Worm (Caenorhabditis elegans) whole organism, L1 larva: Measurements from ENCODE around the gene pph-5.

Experiments
- F16B12.6 ChIP-seq: fragments of 150-350 bp; optimal IDR thresholded peaks from 2 replicates; lab custom pipeline; 2014; ENCODE audit warnings: missing biosample characterization, missing genetic modification characterization
- Y116A8C.19 ChIP-seq: sonication (generic microtip); optimal IDR thresholded peaks from 2 replicates; lab custom pipeline; 2016; ENCODE audit warnings: missing compliant biosample characterization, missing genetic modification characterization, borderline replicate concordance
- alr-1 ChIP-seq: fragments of 200-800 bp; sonication (Bioruptor generic); optimal IDR thresholded peaks from 2 replicates; lab custom pipeline; 2018; ENCODE audit warnings: borderline replicate concordance, mild to moderate bottlenecking, missing genetic modification characterization, missing compliant biosample characterization
- aly-2 ChIP-seq: fragments of 150-350 bp; optimal IDR thresholded peaks from 2 replicates; lab custom pipeline; 2014; ENCODE audit warnings: missing biosample characterization, missing genetic modification characterization
- ama-1 ChIP-seq: fragments of 150-350 bp; optimal IDR thresholded peaks from 2 replicates; lab custom pipeline; 2014
- ceh-82 ChIP-seq, 3 experiments: fragments of 150-350 bp in 1 of 3; sonication (generic microtip) in 2 of 3; optimal IDR thresholded peaks; 2 replicates each; lab custom pipeline; 2014 to 2017; ENCODE audit warnings: missing biosample characterization in 3 of 3, missing genetic modification characterization in 3 of 3
- ces-1 ChIP-seq: fragments of 150-350 bp; optimal IDR thresholded peaks from 2 replicates; lab custom pipeline; 2014; ENCODE audit warnings: missing biosample characterization, missing genetic modification reagents, missing genetic modification characterization
- dsc-1 ChIP-seq: sonication (generic microtip); optimal IDR thresholded peaks from 2 replicates; lab custom pipeline; 2016; ENCODE audit warnings: mild to moderate bottlenecking, missing genetic modification characterization, missing compliant biosample characterization
- efl-1 ChIP-seq, 4 experiments: fragments of 150-350 bp; optimal IDR thresholded peaks in 3 of 4; peaks in 1 of 4; 1 replicate in 1 of 4; 2 replicates in 3 of 4; lab custom pipeline; 2014; ENCODE audit warnings: missing biosample characterization in 2 of 4, missing genetic modification characterization in 2 of 4, missing genetic modification reagents in 2 of 4
- egl-13 ChIP-seq: sonication (generic microtip); optimal IDR thresholded peaks from 2 replicates; lab custom pipeline; 2016; ENCODE audit warnings: missing genotype, missing genetic modification reagents, missing genetic modification characterization, missing compliant biosample characterization
- egl-27 ChIP-seq, 2 experiments: fragments of 150-350 bp in 1 of 2; sonication (generic microtip); optimal IDR thresholded peaks; 3 replicates each; lab custom pipeline; 2017 to 2018; ENCODE audit warnings: missing biosample characterization in 2 of 2, missing genetic modification characterization in 2 of 2, missing genetic modification reagents in 2 of 2
- elt-3 ChIP-seq, 6 experiments: fragments of 150-350 bp in 1 of 6; sonication (generic microtip); optimal IDR thresholded peaks; 2 replicates each; lab custom pipeline; 2017 to 2018; ENCODE audit warnings: missing biosample characterization in 6 of 6, missing genetic modification characterization in 6 of 6, inconsistent platforms in 1 of 6
- ets-5 ChIP-seq: fragments of 200-800 bp; sonication (Bioruptor generic); IDR thresholded peaks from 2 replicates; pipeline ENCODE4 v1.3.6; 2022; ENCODE audit warnings: missing genetic modification characterization, missing compliant biosample characterization
- fkh-10 ChIP-seq: sonication (generic microtip); optimal IDR thresholded peaks from 2 replicates; lab custom pipeline; 2017; ENCODE audit warnings: missing biosample characterization, missing genetic modification reagents, missing genetic modification characterization
- fkh-8 ChIP-seq: sonication (generic microtip); optimal IDR thresholded peaks from 2 replicates; lab custom pipeline; 2016; ENCODE audit warnings: mild to moderate bottlenecking, missing genetic modification characterization, missing compliant biosample characterization
- fos-1 ChIP-seq: fragments of 150-350 bp; optimal IDR thresholded peaks from 2 replicates; lab custom pipeline; 2014; ENCODE audit warnings: missing biosample characterization, missing genetic modification characterization
- hlh-17 ChIP-seq: fragments of 200-800 bp; sonication (Bioruptor generic); optimal IDR thresholded peaks from 2 replicates; lab custom pipeline; 2018; ENCODE audit warnings: missing genetic modification characterization, mild to moderate bottlenecking, missing compliant biosample characterization, moderate library complexity, borderline replicate concordance
- hlh-4 ChIP-seq: sonication (generic microtip); optimal IDR thresholded peaks from 2 replicates; lab custom pipeline; 2016; ENCODE audit warnings: mild to moderate bottlenecking, missing genetic modification characterization, missing compliant biosample characterization
- hpl-2 ChIP-seq: fragments of 150-350 bp; optimal IDR thresholded peaks from 2 replicates; lab custom pipeline; 2014; ENCODE audit warnings: missing biosample characterization, missing genetic modification reagents, missing genetic modification characterization
- irx-1 ChIP-seq: sonication (generic microtip); optimal IDR thresholded peaks from 2 replicates; lab custom pipeline; 2016; ENCODE audit warnings: missing genetic modification characterization, missing compliant biosample characterization
- isw-1 ChIP-seq: fragments of 200-800 bp; sonication (Bioruptor generic); IDR thresholded peaks from 2 replicates; pipeline ENCODE4 v1.3.6; 2022; ENCODE audit warnings: missing genetic modification characterization, missing compliant biosample characterization
- lin-14 ChIP-seq: fragments of 200-800 bp; sonication (Bioruptor generic); optimal IDR thresholded peaks from 2 replicates; lab custom pipeline; 2018; ENCODE audit warnings: mild to moderate bottlenecking, missing genetic modification characterization, moderate library complexity, missing compliant biosample characterization
- lin-39 ChIP-seq: fragments of 150-350 bp; optimal IDR thresholded peaks from 2 replicates; lab custom pipeline; 2014; ENCODE audit warnings: missing biosample characterization, missing genetic modification reagents, missing genetic modification characterization
- lsy-2 ChIP-seq, 2 experiments: fragments of 150-350 bp; optimal IDR thresholded peaks; 2 replicates each; lab custom pipeline; 2014; ENCODE audit warnings: missing biosample characterization in 2 of 2, missing genetic modification characterization in 2 of 2
- mab-9 ChIP-seq: fragments of 200-800 bp; sonication (Bioruptor generic); IDR thresholded peaks from 2 replicates; pipeline ENCODE4 v1.3.6; 2022; ENCODE audit warnings: missing genetic modification reagents, missing genetic modification characterization, missing compliant biosample characterization
- mep-1 ChIP-seq: fragments of 150-350 bp; optimal IDR thresholded peaks from 2 replicates; lab custom pipeline; 2014; ENCODE audit warnings: missing biosample characterization, missing genetic modification characterization
- nhr-12 ChIP-seq: sonication (generic microtip); optimal IDR thresholded peaks from 2 replicates; lab custom pipeline; 2017; ENCODE audit warnings: missing biosample characterization, missing genetic modification characterization
- nhr-19 ChIP-seq: fragments of 200-800 bp; sonication (Bioruptor generic); conservative IDR thresholded peaks from 2 replicates; pipeline ENCODE4 v1.3.6; 2022; ENCODE audit warnings: missing genetic modification characterization, missing compliant biosample characterization
- nhr-20 ChIP-seq: sonication (generic microtip); optimal IDR thresholded peaks from 2 replicates; lab custom pipeline; 2016; ENCODE audit warnings: mild to moderate bottlenecking, missing genetic modification characterization, missing compliant biosample characterization
- nhr-237 ChIP-seq: fragments of 150-350 bp; optimal IDR thresholded peaks from 2 replicates; lab custom pipeline; 2014; ENCODE audit warnings: missing biosample characterization, missing genetic modification characterization
- nhr-28 ChIP-seq: fragments of 150-350 bp; optimal IDR thresholded peaks from 2 replicates; lab custom pipeline; 2014; ENCODE audit warnings: missing biosample characterization, missing genetic modification characterization
- nhr-71 ChIP-seq: sonication (generic microtip); optimal IDR thresholded peaks from 2 replicates; lab custom pipeline; 2016; ENCODE audit warnings: mild to moderate bottlenecking, missing genetic modification characterization, moderate library complexity, missing compliant biosample characterization
- nhr-76 ChIP-seq: sonication (generic microtip); optimal IDR thresholded peaks from 2 replicates; lab custom pipeline; 2017; ENCODE audit warnings: missing biosample characterization, missing genetic modification characterization
- pag-3 ChIP-seq: sonication (generic microtip); optimal IDR thresholded peaks from 2 replicates; lab custom pipeline; 2017; ENCODE audit warnings: missing genetic modification characterization, mild to moderate bottlenecking, missing compliant biosample characterization, antibody characterized with exemption, borderline replicate concordance; ENCODE audit not compliant: insufficient read depth
- skn-1 ChIP-seq: fragments of 150-350 bp; optimal IDR thresholded peaks from 2 replicates; lab custom pipeline; 2014; ENCODE audit warnings: missing biosample characterization, missing genetic modification characterization
- snu-23 ChIP-seq: sonication (generic microtip); optimal IDR thresholded peaks from 2 replicates; lab custom pipeline; 2016; ENCODE audit warnings: missing genetic modification characterization, missing compliant biosample characterization
- sox-4 ChIP-seq: sonication (generic microtip); optimal IDR thresholded peaks from 2 replicates; lab custom pipeline; 2016; ENCODE audit warnings: missing genetic modification characterization, missing compliant biosample characterization
- sptf-1 ChIP-seq: fragments of 150-350 bp; optimal IDR thresholded peaks from 2 replicates; lab custom pipeline; 2014; ENCODE audit warnings: missing biosample characterization, missing genetic modification characterization
- sup-37 ChIP-seq: fragments of 200-800 bp; sonication (Bioruptor generic); optimal IDR thresholded peaks from 2 replicates; lab custom pipeline; 2018; ENCODE audit warnings: mild to moderate bottlenecking, missing genetic modification characterization, missing compliant biosample characterization
- swsn-7 ChIP-seq: sonication (generic microtip); optimal IDR thresholded peaks from 2 replicates; lab custom pipeline; 2016; ENCODE audit warnings: missing genetic modification characterization, missing compliant biosample characterization
- tbx-2 ChIP-seq: sonication (generic microtip); optimal IDR thresholded peaks from 2 replicates; lab custom pipeline; 2016; ENCODE audit warnings: missing genetic modification characterization, missing compliant biosample characterization
- tlp-1 ChIP-seq: fragments of 150-350 bp; optimal IDR thresholded peaks from 2 replicates; lab custom pipeline; 2014; ENCODE audit warnings: missing biosample characterization, missing genetic modification characterization
- unc-130 ChIP-seq: fragments of 150-350 bp; optimal IDR thresholded peaks from 2 replicates; lab custom pipeline; 2017; ENCODE audit warnings: missing biosample characterization, missing genetic modification characterization, inconsistent platforms
- unc-62 ChIP-seq: fragments of 150-350 bp; optimal IDR thresholded peaks from 2 replicates; lab custom pipeline; 2014; ENCODE audit warnings: missing biosample characterization, missing genetic modification reagents, missing genetic modification characterization
- zip-4 ChIP-seq: fragments of 200-800 bp; sonication (Bioruptor generic); optimal IDR thresholded peaks from 2 replicates; lab custom pipeline; 2018; ENCODE audit warnings: mild to moderate bottlenecking, missing genetic modification characterization, moderate library complexity, missing compliant biosample characterization

pph-5 gene

DNA sequence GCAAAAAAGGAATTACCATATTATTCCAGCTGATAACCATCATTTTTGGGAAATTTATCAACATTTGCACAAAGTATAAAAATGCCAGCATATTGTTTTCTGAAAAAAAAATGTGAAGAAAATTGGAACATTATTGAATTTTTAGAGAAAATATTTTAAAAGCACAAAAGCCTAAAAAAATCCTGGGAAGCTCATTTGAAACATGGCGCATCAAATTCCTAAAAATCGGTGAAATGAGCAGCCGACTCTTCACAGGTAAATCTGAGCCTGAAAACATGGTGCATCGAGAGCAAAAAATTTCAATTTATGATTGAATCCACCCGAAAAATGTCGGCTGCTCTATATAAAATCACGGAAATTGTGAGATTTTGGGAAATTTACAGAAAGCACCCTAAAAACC is 41.3 kb upstream of the pph-5 start, which contains the start of gene Y39B6A.7:
Gene Y39B6A.7 (minus strand): TSS at position 101 of the 400 bp plus-strand sequence.
- no peak for TF ChIP-seq swsn-7 (tag; lab: Kevin White, UChicago)
- TF ChIP-seq sptf-1 (tag; lab: Kevin White, UChicago), result no peak
- no peak for TF ChIP-seq tbx-2
- no peak for TF ChIP-seq unc-62 (GFP tag; lab: Kevin White, UChicago)
- no peak for TF ChIP-seq lin-39 (tag; lab: Kevin White, UChicago)
- no peak for TF ChIP-seq dsc-1 (tag; lab: Kevin White, UChicago)
- no peak for TF ChIP-seq nhr-71 (tag; lab: Kevin White, UChicago)
- no peak for TF ChIP-seq isw-1 (GFP tag; lab: Robert Waterston, UW)
- TF ChIP-seq sox-4, result no peak
- TF ChIP-seq nhr-237, result no peak
- no peak for TF ChIP-seq egl-27 (tag; optimal IDR thresholded peaks at IDR 0.05; lab: Kevin White, UChicago)

DNA sequence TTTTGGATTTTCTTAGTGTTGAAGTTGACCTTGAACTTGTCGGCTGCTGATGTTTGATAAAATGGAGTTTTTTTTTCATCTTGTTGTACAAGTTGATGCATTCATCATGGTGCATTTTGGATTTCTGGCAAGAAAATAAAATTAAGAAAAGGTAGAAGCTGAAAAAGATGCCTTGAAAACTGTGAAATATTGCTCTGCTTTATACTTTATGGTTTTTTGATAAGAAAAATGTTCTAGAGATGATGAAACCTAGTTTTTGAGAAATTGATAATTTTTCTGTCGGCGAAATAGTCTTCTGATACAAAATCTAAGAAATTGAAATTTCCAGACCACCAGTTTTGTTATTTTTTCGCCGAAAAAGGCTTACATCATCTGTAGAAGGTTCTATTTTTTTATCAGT is 38.0 kb upstream of the pph-5 start, which contains the start of gene Y39B6A.69:
Gene Y39B6A.69 (minus strand): TSS at position 101 of the 400 bp plus-strand sequence.
- no peak for TF ChIP-seq egl-13 (tag; lab: Kevin White, UChicago)
- TF ChIP-seq F16B12.6, result no peak
- no peak for TF ChIP-seq tbx-2
- TF ChIP-seq alr-1 (tag; lab: Kevin White, UChicago), result no peak
- TF ChIP-seq fos-1 (tag; lab: Kevin White, UChicago), result no peak
- no peak for TF ChIP-seq irx-1 (tag; lab: Kevin White, UChicago)
- no peak for TF ChIP-seq lin-39 (tag; lab: Kevin White, UChicago)
- TF ChIP-seq nhr-28 (tag; lab: Kevin White, UChicago), result no peak
- no peak for TF ChIP-seq aly-2 (tag; lab: Kevin White, UChicago)
- TF ChIP-seq, all 84 proteins: peak for 0

ce11 chrV:19153244-19153643 is 37.1 kb upstream of the pph-5 start:
- TF ChIP-seq Y116A8C.19, result no peak
- TF ChIP-seq hlh-17 (GFP tag; lab: Kevin White, UChicago), result no peak
- TF ChIP-seq mab-9, result no peak
- no peak for TF ChIP-seq hpl-2
- no peak for TF ChIP-seq hlh-4 (tag; lab: Kevin White, UChicago)
- no peak for TF ChIP-seq mep-1 (tag; lab: Kevin White, UChicago)
- no peak for TF ChIP-seq ces-1 (GFP tag; lab: Kevin White, UChicago)
- TF ChIP-seq pag-3, result no peak
- TF ChIP-seq egl-27 (tag; optimal IDR thresholded peaks at IDR 0.05; lab: Kevin White, UChicago), result no peak
- no peak for TF ChIP-seq unc-130 (tag; lab: Kevin White, UChicago)
- no peak for TF ChIP-seq snu-23
- TF ChIP-seq ama-1, result no peak
- no peak for TF ChIP-seq nhr-19 (GFP tag; lab: Robert Waterston, UW)
- no peak for TF ChIP-seq nhr-20 (tag; lab: Kevin White, UChicago)
- TF ChIP-seq lin-14 (GFP tag; lab: Kevin White, UChicago), result no peak

- TF ChIP-seq egl-13 (tag; lab: Kevin White, UChicago), result no peak
- TF ChIP-seq nhr-76 (tag; lab: Kevin White, UChicago), result no peak
- TF ChIP-seq tbx-2, result no peak
- no peak for TF ChIP-seq fkh-10 (GFP tag; lab: Kevin White, UChicago)
- TF ChIP-seq F16B12.6, result no peak
- TF ChIP-seq ceh-82 (tag; optimal IDR thresholded peaks at IDR 0.05; lab: Kevin White, UChicago), result no peak
These were observed 36.5 kb upstream of the pph-5 start, which contains the start of gene tsp-13 for ce11 chrV:19153806-19154205. Gene tsp-13 (plus strand): TSS chrV:19154106.

ce11 chrV:19158664-19159063 is 31.7 kb upstream of the pph-5 start, which contains the start of gene Y39B6A.5:
Gene Y39B6A.5 (minus strand): TSS chrV:19158877.
- TF ChIP-seq ets-5 (GFP tag; lab: Robert Waterston, UW) (no peak), lsy-2 (tag; optimal IDR thresholded peaks at IDR 0.05; lab: Kevin White, UChicago) (peak; percentile 4 to 25), elt-3 (tag; optimal IDR thresholded peaks at IDR 0.05; lab: Kevin White, UChicago) (peak in 1 of 6 experiments; percentile 53), skn-1 (tag; lab: Kevin White, UChicago) (peak; percentile 0), zip-4 (GFP tag; lab: Kevin White, UChicago) (no peak), tlp-1 (tag; lab: Kevin White, UChicago) (peak; percentile 54), efl-1 (optimal IDR thresholded peaks at IDR 0.05; lab: Kevin White, UChicago) (no peak), efl-1 (GFP tag; optimal IDR thresholded peaks at IDR 0.05 in 1 of 2; lab: Kevin White, UChicago) (peak; percentile 1 to 38), pag-3 (no peak), fkh-8 (tag; lab: Kevin White, UChicago) (no peak), swsn-7 (tag; lab: Kevin White, UChicago) (peak; percentile 14), hpl-2 (peak; percentile 25), egl-13 (tag; lab: Kevin White, UChicago) (no peak), nhr-12 (tag; lab: Kevin White, UChicago) (no peak), unc-62 (GFP tag; lab: Kevin White, UChicago) (no peak), sup-37 (GFP tag; lab: Kevin White, UChicago) (no peak), F16B12.6 (no peak)
